Fruit fly (Drosophila melanogaster) whole organism, embryonic: ENCODE results near the gene CG17329.

Experiments used
- Atf-2 ChIP-seq: fragments of 200-800 bp; sonication (Bioruptor generic); optimal IDR thresholded peaks from 2 replicates; lab custom pipeline; 2016; ENCODE audit warnings: missing biosample characterization, missing genetic modification characterization
- Bgb ChIP-seq: fragments of 200-800 bp; sonication (Bioruptor generic); IDR thresholded peaks from 2 replicates; pipeline ENCODE4 v1.3.6; 2022; ENCODE audit warnings: missing biosample characterization, missing genetic modification characterization; ENCODE audit not compliant: partially characterized antibody
- CG10543 ChIP-seq: fragments of 200-800 bp; sonication (Bioruptor generic); optimal IDR thresholded peaks from 3 replicates; lab custom pipeline; 2017; ENCODE audit warnings: missing biosample characterization, mild to moderate bottlenecking, missing genetic modification characterization, moderate library complexity
- CG11247 ChIP-seq: fragments of 200-800 bp; sonication (Bioruptor generic); IDR thresholded peaks from 2 replicates; pipeline ENCODE4 v1.3.6; 2022; ENCODE audit warnings: missing biosample characterization, missing genetic modification characterization
- CG12219 ChIP-seq: fragments of 200-800 bp; sonication (Bioruptor generic); optimal IDR thresholded peaks from 3 replicates; lab custom pipeline; 2018; ENCODE audit warnings: missing biosample characterization, mild to moderate bottlenecking, missing genetic modification characterization
- CG12299 ChIP-seq: fragments of 200-800 bp; sonication (Bioruptor generic); optimal IDR thresholded peaks from 2 replicates; lab custom pipeline; 2018; ENCODE audit warnings: missing biosample characterization, mild to moderate bottlenecking, missing genetic modification characterization
- CG12769 ChIP-seq: fragments of 200-800 bp; sonication (Bioruptor generic); optimal IDR thresholded peaks from 2 replicates; lab custom pipeline; 2019; ENCODE audit warnings: missing biosample characterization, mild to moderate bottlenecking, missing genetic modification characterization, moderate library complexity
- CG14050 ChIP-seq: fragments of 200-800 bp; sonication (Bioruptor generic); IDR thresholded peaks from 3 replicates; pipeline ENCODE4 v1.3.6; 2022; ENCODE audit warnings: missing biosample characterization, missing genetic modification characterization
- CG1529 ChIP-seq: fragments of 200-800 bp; sonication (Bioruptor generic); optimal IDR thresholded peaks from 3 replicates; lab custom pipeline; 2018; ENCODE audit warnings: missing biosample characterization, missing genetic modification characterization
- CG16779 ChIP-seq: fragments of 200-800 bp; sonication (Bioruptor generic); IDR thresholded peaks from 2 replicates; pipeline ENCODE4 v1.3.6; 2022; ENCODE audit warnings: missing biosample characterization, missing genetic modification characterization
- CG16813 ChIP-seq: fragments of 200-800 bp; sonication (Bioruptor generic); IDR thresholded peaks from 3 replicates; pipeline ENCODE4 v1.3.6; 2022; ENCODE audit warnings: missing biosample characterization, missing genetic modification characterization; ENCODE audit not compliant: partially characterized antibody
- CG16863 ChIP-seq: fragments of 200-800 bp; sonication (Bioruptor generic); optimal IDR thresholded peaks from 3 replicates; lab custom pipeline; 2016; ENCODE audit warnings: missing biosample characterization, missing genetic modification characterization
- CG18619 ChIP-seq: fragments of 200-800 bp; sonication (Bioruptor generic); optimal IDR thresholded peaks from 3 replicates; lab custom pipeline; 2017; ENCODE audit warnings: missing biosample characterization, mild to moderate bottlenecking, missing genetic modification characterization
- CG2199 ChIP-seq: fragments of 200-800 bp; sonication (Bioruptor generic); IDR thresholded peaks from 3 replicates; pipeline ENCODE4 v1.3.6; 2022; ENCODE audit warnings: missing biosample characterization, missing genetic modification characterization
- CG30431 ChIP-seq: fragments of 200-800 bp; sonication (Bioruptor generic); optimal IDR thresholded peaks from 2 replicates; lab custom pipeline; 2017; ENCODE audit warnings: missing biosample characterization, missing genetic modification characterization
- CG43689 ChIP-seq: fragments of 200-800 bp; sonication (Bioruptor generic); IDR thresholded peaks from 2 replicates; pipeline ENCODE4 v1.3.6; 2022; ENCODE audit warnings: missing biosample characterization, missing genetic modification characterization
- CG6791 ChIP-seq: fragments of 200-800 bp; sonication (Bioruptor generic); IDR thresholded peaks from 3 replicates; pipeline ENCODE4 v1.3.6; 2022; ENCODE audit warnings: missing biosample characterization, missing genetic modification characterization; ENCODE audit not compliant: partially characterized antibody
- CG7357 ChIP-seq: fragments of 200-800 bp; sonication (Bioruptor generic); IDR thresholded peaks from 3 replicates; pipeline ENCODE4 v1.3.6; 2022; ENCODE audit warnings: missing biosample characterization, missing genetic modification characterization
- CG7745 ChIP-seq: fragments of 200-800 bp; sonication (Bioruptor generic); optimal IDR thresholded peaks from 2 replicates; lab custom pipeline; 2018; ENCODE audit warnings: missing biosample characterization, mild to moderate bottlenecking, missing genetic modification characterization, moderate library complexity
- CG7839 ChIP-seq: fragments of 200-800 bp; sonication (Bioruptor generic); optimal IDR thresholded peaks from 3 replicates; lab custom pipeline; 2018; ENCODE audit warnings: missing biosample characterization, mild to moderate bottlenecking, missing genetic modification characterization, moderate library complexity
- CG8924 ChIP-seq: fragments of 200-800 bp; optimal IDR thresholded peaks from 3 replicates; lab custom pipeline; 2019; ENCODE audit warnings: missing biosample characterization, mild to moderate bottlenecking, missing genetic modification characterization, moderate library complexity
- CG9609 ChIP-seq: fragments of 200-800 bp; sonication (Bioruptor generic); optimal IDR thresholded peaks from 3 replicates; lab custom pipeline; 2016; ENCODE audit warnings: missing biosample characterization, missing genetic modification characterization
- CG9932 ChIP-seq: fragments of 200-800 bp; sonication (Bioruptor generic); IDR thresholded peaks from 2 replicates; pipeline ENCODE4 v1.3.6; 2022; ENCODE audit warnings: missing biosample characterization, missing genetic modification characterization
- Doc3 ChIP-seq: fragments of 200-800 bp; sonication (Bioruptor generic); IDR thresholded peaks from 3 replicates; pipeline ENCODE4 v1.3.6; 2022; ENCODE audit warnings: missing biosample characterization, missing genetic modification characterization; ENCODE audit not compliant: partially characterized antibody
- Hr51 ChIP-seq, 2 experiments: fragments of 200-800 bp; sonication (Bioruptor generic); optimal IDR thresholded peaks; 2 replicates in 1 of 2; 3 replicates in 1 of 2; lab custom pipeline; 2016 to 2018; ENCODE audit warnings: missing biosample characterization in 2 of 2, missing genetic modification characterization in 2 of 2, mild to moderate bottlenecking in 1 of 2, moderate library complexity in 1 of 2
- Meics ChIP-seq: fragments of 200-800 bp; sonication (Bioruptor generic); optimal IDR thresholded peaks from 2 replicates; lab custom pipeline; 2017; ENCODE audit warnings: missing biosample characterization, mild to moderate bottlenecking, missing genetic modification characterization
- Mes4 ChIP-seq: fragments of 200-800 bp; sonication (Bioruptor generic); optimal IDR thresholded peaks from 2 replicates; lab custom pipeline; 2016; ENCODE audit warnings: missing biosample characterization, missing genetic modification characterization
- NC2β ChIP-seq: fragments of 200-800 bp; sonication (Bioruptor generic); optimal IDR thresholded peaks from 2 replicates; lab custom pipeline; 2016; ENCODE audit warnings: missing biosample characterization, missing genetic modification characterization
- Nf-YB ChIP-seq: fragments of 200-800 bp; sonication (Bioruptor generic); optimal IDR thresholded peaks from 3 replicates; lab custom pipeline; 2019; ENCODE audit warnings: missing biosample characterization, mild to moderate bottlenecking, missing genetic modification characterization, moderate library complexity
- NfI ChIP-seq: fragments of 200-800 bp; sonication (Bioruptor generic); optimal IDR thresholded peaks from 3 replicates; lab custom pipeline; 2018; ENCODE audit warnings: missing biosample characterization, mild to moderate bottlenecking, missing genetic modification characterization, moderate library complexity
- Opbp ChIP-seq: fragments of 200-800 bp; sonication (Bioruptor generic); IDR thresholded peaks from 3 replicates; pipeline ENCODE4 v1.3.6; 2022; ENCODE audit warnings: missing biosample characterization, missing genetic modification characterization; ENCODE audit not compliant: partially characterized antibody
- Sry-δ ChIP-seq: fragments of 200-800 bp; sonication (Bioruptor generic); optimal IDR thresholded peaks from 2 replicates; lab custom pipeline; 2016; ENCODE audit warnings: missing biosample characterization, missing genetic modification characterization
- Tbp ChIP-seq: fragments of >200 bp; optimal IDR thresholded peaks from 2 replicates; lab custom pipeline; 2018; ENCODE audit warnings: missing biosample characterization, missing genetic modification characterization
- ab ChIP-seq: fragments of 200-800 bp; sonication (Bioruptor generic); optimal IDR thresholded peaks from 2 replicates; lab custom pipeline; 2016; ENCODE audit warnings: missing biosample characterization, missing genetic modification characterization
- bowl ChIP-seq: fragments of 200-800 bp; sonication (Bioruptor generic); IDR thresholded peaks from 2 replicates; pipeline ENCODE4 v1.3.6; 2022; ENCODE audit warnings: missing biosample characterization, missing genetic modification characterization
- cato ChIP-seq: fragments of 200-800 bp; sonication (Bioruptor generic); optimal IDR thresholded peaks from 2 replicates; lab custom pipeline; 2016; ENCODE audit warnings: missing biosample characterization, missing genetic modification characterization, borderline replicate concordance
- ci ChIP-seq: fragments of 200-800 bp; sonication (Bioruptor generic); IDR thresholded peaks from 3 replicates; pipeline ENCODE4 v1.3.6; 2022; ENCODE audit warnings: missing biosample characterization, missing genetic modification characterization
- croc ChIP-seq: fragments of 200-800 bp; sonication (Bioruptor generic); conservative IDR thresholded peaks from 3 replicates; pipeline ENCODE4 v1.3.6; 2022; ENCODE audit warnings: missing biosample characterization, missing genetic modification characterization
- ems ChIP-seq: fragments of 200-800 bp; sonication (Bioruptor generic); optimal IDR thresholded peaks from 3 replicates; lab custom pipeline; 2016; ENCODE audit warnings: missing biosample characterization, missing genetic modification characterization
- eyg ChIP-seq: fragments of 200-800 bp; sonication (Bioruptor generic); optimal IDR thresholded peaks from 3 replicates; lab custom pipeline; 2016; ENCODE audit warnings: missing biosample characterization, missing genetic modification characterization
- fru ChIP-seq: fragments of >200 bp; optimal IDR thresholded peaks from 2 replicates; lab custom pipeline; 2017
- gcm2 ChIP-seq: fragments of 200-800 bp; sonication (Bioruptor generic); optimal IDR thresholded peaks from 2 replicates; lab custom pipeline; 2016; ENCODE audit warnings: missing biosample characterization, missing genetic modification characterization
- h ChIP-seq: fragments of >200 bp; optimal IDR thresholded peaks from 2 replicates; lab custom pipeline; 2017
- kah ChIP-seq: fragments of 200-800 bp; sonication (Bioruptor generic); optimal IDR thresholded peaks from 2 replicates; lab custom pipeline; 2018; ENCODE audit warnings: missing biosample characterization, mild to moderate bottlenecking, missing genetic modification characterization
- org-1 ChIP-seq: fragments of 200-800 bp; sonication (Bioruptor generic); optimal IDR thresholded peaks from 2 replicates; lab custom pipeline; 2017; ENCODE audit warnings: missing biosample characterization, missing genetic modification characterization
- pzg ChIP-seq: fragments of 200-800 bp; sonication (Bioruptor generic); optimal IDR thresholded peaks from 3 replicates; lab custom pipeline; 2018; ENCODE audit warnings: missing biosample characterization, mild to moderate bottlenecking, missing genetic modification characterization, moderate library complexity
- rib ChIP-seq: fragments of 200-800 bp; sonication (Bioruptor generic); IDR thresholded peaks from 2 replicates; pipeline ENCODE4 v1.3.6; 2022; ENCODE audit warnings: missing biosample characterization, missing genetic modification characterization
- sc ChIP-seq, 3 experiments: fragments of >200 bp in 2 of 3; fragments of 200-800 bp in 1 of 3; sonication (Bioruptor generic) in 1 of 3; optimal IDR thresholded peaks; 2 replicates in 2 of 3; 3 replicates in 1 of 3; lab custom pipeline; 2017; ENCODE audit warnings: mild to moderate bottlenecking in 1 of 3, missing biosample characterization in 1 of 3, missing genetic modification characterization in 1 of 3, missing genetic modification reagents in 1 of 3
- scrt ChIP-seq: fragments of 200-800 bp; sonication (Bioruptor generic); optimal IDR thresholded peaks from 2 replicates; lab custom pipeline; 2018; ENCODE audit warnings: missing biosample characterization, mild to moderate bottlenecking, missing genetic modification characterization, moderate library complexity
- usp ChIP-seq: fragments of >200 bp; optimal IDR thresholded peaks from 2 replicates; lab custom pipeline; 2017; ENCODE audit warnings: missing biosample characterization, missing genetic modification characterization
- vvl ChIP-seq: fragments of 200-800 bp; sonication (Bioruptor generic); IDR thresholded peaks from 2 replicates; pipeline ENCODE4 v1.3.6; 2022; ENCODE audit warnings: missing biosample characterization, missing genetic modification characterization
- zfh1 ChIP-seq: fragments of 200-800 bp; sonication (Bioruptor generic); IDR thresholded peaks from 3 replicates; pipeline ENCODE4 v1.3.6; 2022; ENCODE audit warnings: missing biosample characterization, missing genetic modification characterization

The CG17329 gene

DNA sequence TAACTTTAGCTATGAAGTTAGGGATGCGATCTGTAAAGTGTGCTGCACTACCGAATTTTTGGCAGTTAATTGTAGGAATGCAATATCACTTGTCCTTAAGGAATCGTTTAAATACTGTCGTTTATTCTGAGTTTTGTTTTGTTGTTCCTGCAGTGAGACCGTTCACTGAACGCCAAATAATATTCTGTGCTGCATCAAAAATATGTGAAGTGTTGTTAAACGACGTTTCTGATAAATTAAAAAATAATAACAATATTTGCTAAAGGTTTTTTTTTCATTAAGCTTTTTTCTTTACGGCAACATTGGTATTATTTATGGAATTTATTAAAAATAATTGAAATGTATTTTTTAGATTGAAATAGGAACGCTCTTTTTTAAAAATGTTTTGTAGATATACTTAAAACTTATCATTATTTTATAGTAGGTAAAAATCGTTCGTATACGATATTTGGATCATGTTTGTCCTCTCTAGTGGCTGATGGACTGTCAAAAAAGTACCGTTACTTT is 11.7 kb downstream of the CG17329 start, which contains the start of gene GMF (continued):
- TF ChIP-seq sc (optimal IDR thresholded peaks at IDR 0.05; lab: Kevin White, UChicago) (no peak), sc (GFP tag; optimal IDR thresholded peaks at IDR 0.05; lab: Kevin White, UChicago) (no peak), gcm2 (GFP tag; lab: Kevin White, UChicago) (no peak), ab (GFP tag; lab: Kevin White, UChicago) (no peak), Mes4 (no peak), Meics (GFP tag; lab: Kevin White, UChicago) (peak; percentile 39), Hr51 (GFP tag; optimal IDR thresholded peaks at IDR 0.05; lab: Kevin White, UChicago) (no peak), Tbp (GFP tag; lab: Kevin White, UChicago) (no peak), CG8924 (tag; lab: Kevin White, UChicago) (peak; percentile 62), CG6791 (no peak), CG11247 (GFP tag; lab: Robert Waterston, UW) (no peak), CG7357 (no peak), Atf-2 (GFP tag; lab: Kevin White, UChicago) (no peak), Opbp (GFP tag; lab: Robert Waterston, UW) (no peak), CG12299 (tag; lab: Kevin White, UChicago) (peak; percentile 54), vvl (GFP tag; lab: Robert Waterston, UW) (peak; percentile 49; the same call in 1 of the 2 replicates), NC2β (peak; percentile 38), h (lab: Kevin White, UChicago) (no peak), CG9609 (GFP tag; lab: Kevin White, UChicago) (no peak), CG16779 (GFP tag; lab: Robert Waterston, UW) (no peak), Doc3 (GFP tag; lab: Robert Waterston, UW) (no peak), ems (GFP tag; lab: Kevin White, UChicago) (no peak), CG12769 (tag; lab: Kevin White, UChicago) (no peak), usp (GFP tag; lab: Kevin White, UChicago) (no peak), Bgb (no peak), bowl (no peak), org-1 (no peak), CG2199 (GFP tag; lab: Robert Waterston, UW) (no peak), CG14050 (GFP tag; lab: Robert Waterston, UW) (no peak), CG7839 (tag; lab: Kevin White, UChicago) (no peak), eyg (GFP tag; lab: Kevin White, UChicago) (no peak), rib (GFP tag; lab: Robert Waterston, UW) (no peak), ci (GFP tag; lab: Robert Waterston, UW) (no peak), CG18619 (GFP tag; lab: Kevin White, UChicago) (peak; percentile 8), CG16813 (GFP tag; lab: Robert Waterston, UW) (no peak), CG43689 (GFP tag; lab: Robert Waterston, UW) (no peak), CG30431 (no peak), pzg (GFP tag; lab: Kevin White, UChicago) (peak; percentile 60), kah (GFP tag; lab: Kevin White, UChicago) (no peak), zfh1 (GFP tag; lab: Robert Waterston, UW) (no peak), CG1529 (GFP tag; lab: Kevin White, UChicago) (no peak), CG10543 (no peak), CG9932 (GFP tag; lab: Robert Waterston, UW) (peak; percentile 45), CG16863 (GFP tag; lab: Kevin White, UChicago) (peak; percentile 1), Nf-YB (GFP tag; lab: Kevin White, UChicago) (no peak), cato (GFP tag; lab: Kevin White, UChicago) (peak; percentile 11), NfI (no peak), fru (no peak), croc (GFP tag; lab: Robert Waterston, UW) (no peak), scrt (GFP tag; lab: Kevin White, UChicago) (no peak), Sry-δ (GFP tag; lab: Kevin White, UChicago) (peak; percentile 61), CG12219 (GFP tag; lab: Kevin White, UChicago) (no peak), CG7745 (no peak)
